Fruit fly (Drosophila melanogaster) whole organism, embryonic: ENCODE measurements around the gene shv.

Experiments
- ATbp ChIP-seq: fragments of 200-800 bp; sonication (Bioruptor generic); optimal IDR thresholded peaks from 2 replicates; lab custom pipeline; 2017; ENCODE audit warnings: missing biosample characterization, mild to moderate bottlenecking, missing genetic modification characterization, missing genetic modification reagents
- Atf3 ChIP-seq: fragments of 200-800 bp; sonication (Bioruptor generic); optimal IDR thresholded peaks from 3 replicates; lab custom pipeline; 2016; ENCODE audit warnings: missing biosample characterization, missing genetic modification characterization
- BEAF-32 ChIP-seq: fragments of 200-800 bp; sonication (Bioruptor generic); optimal IDR thresholded peaks from 3 replicates; lab custom pipeline; 2017; ENCODE audit warnings: missing biosample characterization, missing genetic modification characterization, mild to moderate bottlenecking, moderate library complexity, missing genetic modification reagents
- BtbVII ChIP-seq: fragments of 200-800 bp; sonication (Bioruptor generic); optimal IDR thresholded peaks from 3 replicates; lab custom pipeline; 2017; ENCODE audit warnings: missing biosample characterization, mild to moderate bottlenecking, missing genetic modification characterization
- CG10462 ChIP-seq: fragments of 200-800 bp; sonication (Bioruptor generic); optimal IDR thresholded peaks from 2 replicates; lab custom pipeline; 2016; ENCODE audit warnings: missing biosample characterization, missing genetic modification characterization
- CG11093 ChIP-seq: fragments of 200-800 bp; sonication (Bioruptor generic); IDR thresholded peaks from 3 replicates; pipeline ENCODE4 v1.3.6; 2022; ENCODE audit warnings: missing biosample characterization, missing genetic modification characterization
- CG11398 ChIP-seq: fragments of 200-800 bp; sonication (Bioruptor generic); optimal IDR thresholded peaks from 2 replicates; lab custom pipeline; 2016; ENCODE audit warnings: missing biosample characterization, missing genetic modification characterization
- CG11456 ChIP-seq: fragments of 200-800 bp; sonication (Bioruptor generic); IDR thresholded peaks from 3 replicates; pipeline ENCODE4 v1.3.6; 2022; ENCODE audit warnings: missing biosample characterization, missing genetic modification characterization
- CG11504 ChIP-seq: fragments of 200-800 bp; sonication (Bioruptor generic); optimal IDR thresholded peaks from 3 replicates; lab custom pipeline; 2019; ENCODE audit warnings: missing biosample characterization, mild to moderate bottlenecking, missing genetic modification characterization, moderate library complexity
- CG11696 ChIP-seq: fragments of 200-800 bp; sonication (Bioruptor generic); IDR thresholded peaks from 2 replicates; pipeline ENCODE4 v1.3.6; 2022; ENCODE audit warnings: missing biosample characterization, missing genetic modification characterization
- CG14014 ChIP-seq: fragments of 200-800 bp; sonication (Bioruptor generic); IDR thresholded peaks from 2 replicates; pipeline ENCODE4 v1.3.6; 2022; ENCODE audit warnings: missing biosample characterization, missing genetic modification characterization
- CG15601 ChIP-seq: fragments of 200-800 bp; sonication (Bioruptor generic); optimal IDR thresholded peaks from 3 replicates; lab custom pipeline; 2019; ENCODE audit warnings: missing biosample characterization, mild to moderate bottlenecking, missing genetic modification characterization, moderate library complexity
- CG16815 ChIP-seq: fragments of 200-800 bp; sonication (Bioruptor generic); optimal IDR thresholded peaks from 3 replicates; lab custom pipeline; 2017; ENCODE audit warnings: missing biosample characterization, mild to moderate bottlenecking, missing genetic modification characterization
- CG17359 ChIP-seq: fragments of 200-800 bp; sonication (Bioruptor generic); optimal IDR thresholded peaks from 3 replicates; lab custom pipeline; 2018; ENCODE audit warnings: missing biosample characterization, mild to moderate bottlenecking, missing genetic modification characterization, moderate library complexity
- CG17912 ChIP-seq: fragments of 200-800 bp; sonication (Bioruptor generic); optimal IDR thresholded peaks from 2 replicates; lab custom pipeline; 2018; ENCODE audit warnings: missing biosample characterization, mild to moderate bottlenecking, missing genetic modification characterization
- CG18262 ChIP-seq: fragments of 200-800 bp; optimal IDR thresholded peaks from 3 replicates; lab custom pipeline; 2019; ENCODE audit warnings: missing biosample characterization, mild to moderate bottlenecking, missing genetic modification characterization, moderate library complexity
- CG3065 ChIP-seq: fragments of 200-800 bp; sonication (Bioruptor generic); optimal IDR thresholded peaks from 2 replicates; lab custom pipeline; 2016; ENCODE audit warnings: missing biosample characterization, missing genetic modification characterization
- CG32772 ChIP-seq: fragments of 200-800 bp; sonication (Bioruptor generic); IDR thresholded peaks from 2 replicates; pipeline ENCODE4 v1.3.6; 2022; ENCODE audit warnings: missing biosample characterization, missing genetic modification characterization
- CG34376 ChIP-seq: fragments of 200-800 bp; sonication (Bioruptor generic); optimal IDR thresholded peaks from 2 replicates; lab custom pipeline; 2018; ENCODE audit warnings: missing biosample characterization, mild to moderate bottlenecking, missing genetic modification characterization
- CG4820 ChIP-seq: fragments of 200-800 bp; sonication (Bioruptor generic); optimal IDR thresholded peaks from 3 replicates; lab custom pipeline; 2016; ENCODE audit warnings: missing biosample characterization, missing genetic modification characterization
- CG5953 ChIP-seq: fragments of 200-800 bp; sonication (Bioruptor generic); IDR thresholded peaks from 2 replicates; pipeline ENCODE4 v1.3.6; 2022; ENCODE audit warnings: missing biosample characterization, missing genetic modification characterization
- CG6272 ChIP-seq: fragments of 200-800 bp; sonication (Bioruptor generic); IDR thresholded peaks from 2 replicates; pipeline ENCODE4 v1.3.6; 2022; ENCODE audit warnings: missing biosample characterization, missing genetic modification characterization
- CG7839 ChIP-seq: fragments of 200-800 bp; sonication (Bioruptor generic); optimal IDR thresholded peaks from 3 replicates; lab custom pipeline; 2018; ENCODE audit warnings: missing biosample characterization, mild to moderate bottlenecking, missing genetic modification characterization, moderate library complexity
- CG7987 ChIP-seq: fragments of 200-800 bp; sonication (Bioruptor generic); optimal IDR thresholded peaks from 2 replicates; lab custom pipeline; 2018; ENCODE audit warnings: missing biosample characterization, mild to moderate bottlenecking, missing genetic modification characterization, moderate library complexity
- CG8281 ChIP-seq: fragments of 200-800 bp; sonication (Bioruptor generic); optimal IDR thresholded peaks from 2 replicates; lab custom pipeline; 2018; ENCODE audit warnings: missing biosample characterization, mild to moderate bottlenecking, missing genetic modification characterization, moderate library complexity
- CoRest ChIP-seq: fragments of 200-800 bp; sonication (Bioruptor generic); optimal IDR thresholded peaks from 3 replicates; lab custom pipeline; 2018; ENCODE audit warnings: missing biosample characterization, mild to moderate bottlenecking, missing genetic modification characterization, moderate library complexity
- D19A ChIP-seq: fragments of 200-800 bp; optimal IDR thresholded peaks from 3 replicates; lab custom pipeline; 2019; ENCODE audit warnings: missing biosample characterization, mild to moderate bottlenecking, missing genetic modification characterization, moderate library complexity
- Dip2 ChIP-seq: fragments of 200-800 bp; sonication (Bioruptor generic); IDR thresholded peaks from 2 replicates; pipeline ENCODE4 v1.3.6; 2022; ENCODE audit warnings: missing biosample characterization, missing genetic modification characterization
- Hr51 ChIP-seq, 2 experiments: fragments of 200-800 bp; sonication (Bioruptor generic); optimal IDR thresholded peaks; 2 replicates in 1 of 2; 3 replicates in 1 of 2; lab custom pipeline; 2016 to 2018; ENCODE audit warnings: missing biosample characterization in 2 of 2, missing genetic modification characterization in 2 of 2, mild to moderate bottlenecking in 1 of 2, moderate library complexity in 1 of 2
- Kr ChIP-seq: fragments of 200-800 bp; sonication (Bioruptor generic); optimal IDR thresholded peaks from 2 replicates; lab custom pipeline; 2017; ENCODE audit warnings: missing biosample characterization, mild to moderate bottlenecking, missing genetic modification characterization
- NC2α ChIP-seq: fragments of 200-800 bp; sonication (Bioruptor generic); optimal IDR thresholded peaks from 2 replicates; lab custom pipeline; 2016; ENCODE audit warnings: missing biosample characterization, missing genetic modification characterization
- NK7.1 ChIP-seq: fragments of 200-800 bp; sonication (Bioruptor generic); optimal IDR thresholded peaks from 3 replicates; lab custom pipeline; 2016; ENCODE audit warnings: missing biosample characterization, missing genetic modification characterization
- Optix ChIP-seq: fragments of 200-800 bp; sonication (Bioruptor generic); IDR thresholded peaks from 3 replicates; pipeline ENCODE4 v1.3.6; 2022; ENCODE audit warnings: missing biosample characterization, missing genetic modification characterization
- PHDP ChIP-seq: fragments of 200-800 bp; sonication (Bioruptor generic); optimal IDR thresholded peaks from 3 replicates; lab custom pipeline; 2018; ENCODE audit warnings: missing biosample characterization, mild to moderate bottlenecking, missing genetic modification characterization, moderate library complexity
- Sry-δ ChIP-seq: fragments of 200-800 bp; sonication (Bioruptor generic); optimal IDR thresholded peaks from 2 replicates; lab custom pipeline; 2016; ENCODE audit warnings: missing biosample characterization, missing genetic modification characterization
- ac ChIP-seq: fragments of 200-800 bp; sonication (Bioruptor generic); optimal IDR thresholded peaks from 3 replicates; lab custom pipeline; 2017; ENCODE audit warnings: missing biosample characterization, mild to moderate bottlenecking, missing genetic modification characterization
- bsh ChIP-seq, 2 experiments: fragments of 200-800 bp; sonication (Bioruptor generic); optimal IDR thresholded peaks; 2 replicates each; lab custom pipeline; 2017 to 2018; ENCODE audit warnings: mild to moderate bottlenecking in 2 of 2, missing biosample characterization in 2 of 2, missing genetic modification characterization in 2 of 2, moderate library complexity in 1 of 2
- crp ChIP-seq, 2 experiments: fragments of 200-800 bp; sonication (Bioruptor generic); optimal IDR thresholded peaks; 2 replicates in 1 of 2; 3 replicates in 1 of 2; lab custom pipeline; 2017; ENCODE audit warnings: missing biosample characterization in 2 of 2, missing genetic modification characterization in 2 of 2, mild to moderate bottlenecking in 1 of 2, moderate library complexity in 1 of 2
- dmrt99B ChIP-seq: fragments of 200-800 bp; sonication (Bioruptor generic); optimal IDR thresholded peaks from 2 replicates; lab custom pipeline; 2018; ENCODE audit warnings: missing biosample characterization, mild to moderate bottlenecking, missing genetic modification characterization, moderate library complexity
- ewg ChIP-seq: fragments of 200-800 bp; sonication (Bioruptor generic); optimal IDR thresholded peaks from 3 replicates; lab custom pipeline; 2017; ENCODE audit warnings: mild to moderate bottlenecking, missing biosample characterization, missing genetic modification reagents, missing genetic modification characterization
- fd102C ChIP-seq: fragments of 200-800 bp; sonication (Bioruptor generic); optimal IDR thresholded peaks from 2 replicates; lab custom pipeline; 2018; ENCODE audit warnings: missing biosample characterization, mild to moderate bottlenecking, missing genetic modification characterization, moderate library complexity
- lab ChIP-seq: fragments of 200-800 bp; sonication (Bioruptor generic); optimal IDR thresholded peaks from 3 replicates; lab custom pipeline; 2017; ENCODE audit warnings: missing biosample characterization, missing genetic modification characterization, mild to moderate bottlenecking, moderate library complexity, missing genetic modification reagents
- nmo ChIP-seq: fragments of 200-800 bp; sonication (Bioruptor generic); optimal IDR thresholded peaks from 2 replicates; lab custom pipeline; 2018; ENCODE audit warnings: missing biosample characterization, mild to moderate bottlenecking, missing genetic modification characterization, moderate library complexity
- sc ChIP-seq, 3 experiments: fragments of >200 bp in 2 of 3; fragments of 200-800 bp in 1 of 3; sonication (Bioruptor generic) in 1 of 3; optimal IDR thresholded peaks; 2 replicates in 2 of 3; 3 replicates in 1 of 3; lab custom pipeline; 2017; ENCODE audit warnings: mild to moderate bottlenecking in 1 of 3, missing biosample characterization in 1 of 3, missing genetic modification characterization in 1 of 3, missing genetic modification reagents in 1 of 3
- sisA ChIP-seq: fragments of 200-800 bp; sonication (Bioruptor generic); IDR thresholded peaks from 2 replicates; pipeline ENCODE4 v1.3.6; 2022; ENCODE audit warnings: missing biosample characterization, missing genetic modification characterization
- slou ChIP-seq: fragments of 200-800 bp; sonication (Bioruptor generic); optimal IDR thresholded peaks from 3 replicates; lab custom pipeline; 2016; ENCODE audit warnings: missing biosample characterization, missing genetic modification characterization
- so ChIP-seq: fragments of 200-800 bp; sonication (Bioruptor generic); IDR thresholded peaks from 3 replicates; pipeline ENCODE4 v1.3.6; 2022; ENCODE audit warnings: missing biosample characterization, missing genetic modification characterization
- stwl ChIP-seq: fragments of 200-800 bp; sonication (Bioruptor generic); optimal IDR thresholded peaks from 3 replicates; lab custom pipeline; 2018; ENCODE audit warnings: missing biosample characterization, mild to moderate bottlenecking, missing genetic modification characterization, moderate library complexity
- tio ChIP-seq: fragments of 200-800 bp; sonication (Bioruptor generic); optimal IDR thresholded peaks from 2 replicates; lab custom pipeline; 2017; ENCODE audit warnings: missing biosample characterization, missing genetic modification characterization, inconsistent platforms
- zfh2 ChIP-seq: fragments of 200-800 bp; sonication (Bioruptor generic); optimal IDR thresholded peaks from 2 replicates; lab custom pipeline; 2016; ENCODE audit warnings: missing biosample characterization, missing genetic modification characterization

Gene shv

DNA sequence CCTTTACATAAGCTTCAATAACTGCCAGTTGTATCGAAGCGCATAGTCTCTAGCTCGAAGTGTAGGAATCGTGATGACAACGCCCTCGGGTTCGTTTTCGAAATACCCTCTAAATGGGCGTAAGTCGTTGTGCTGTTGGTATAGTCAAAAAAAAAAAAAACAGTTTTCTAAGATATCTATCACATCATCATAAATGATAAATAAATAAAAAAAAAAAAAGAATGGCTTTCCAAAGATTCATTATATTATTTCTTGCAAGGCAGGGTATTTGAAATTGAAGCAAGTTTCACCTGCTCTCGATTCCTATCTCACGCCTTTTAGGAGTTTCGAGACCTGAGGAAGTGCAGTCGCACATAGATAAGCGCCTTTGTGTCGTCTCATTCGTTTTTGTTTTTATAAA is 40.4 kb downstream of the shv start (continued):
- no peak for TF ChIP-seq NC2α
- no peak for TF ChIP-seq CG8281 (tag; lab: Kevin White, UChicago)
- no peak for TF ChIP-seq CG6272 (GFP tag; lab: Robert Waterston, UW)
- no peak for TF ChIP-seq Dip2 (GFP tag; lab: Robert Waterston, UW)
- no peak for TF ChIP-seq CG5953
- TF ChIP-seq bsh (GFP tag; optimal IDR thresholded peaks at IDR 0.05; lab: Kevin White, UChicago): peak in 1 of 2 experiments; percentile 69
- peak; percentile 59 for TF ChIP-seq nmo
- no peak for TF ChIP-seq fd102C (GFP tag; lab: Kevin White, UChicago)
- TF ChIP-seq Sry-δ (GFP tag; lab: Kevin White, UChicago): no peak
- TF ChIP-seq CG16815 (GFP tag; lab: Kevin White, UChicago): peak; percentile 3
- TF ChIP-seq sc (optimal IDR thresholded peaks at IDR 0.05; lab: Kevin White, UChicago): no peak
- no peak for TF ChIP-seq sc (GFP tag; optimal IDR thresholded peaks at IDR 0.05; lab: Kevin White, UChicago)
- 0 out of 3 replicates have a peak, but pooled peaks have one; percentile 39 for TF ChIP-seq Optix (GFP tag; lab: Robert Waterston, UW)
- no peak for TF ChIP-seq CG11456 (GFP tag; lab: Robert Waterston, UW)
- TF ChIP-seq CoRest (tag; lab: Kevin White, UChicago): no peak
- no peak for TF ChIP-seq zfh2 (GFP tag; lab: Kevin White, UChicago)
- no peak for TF ChIP-seq Atf3
- peak; percentile 1 for TF ChIP-seq PHDP (tag; lab: Kevin White, UChicago)
- TF ChIP-seq CG10462 (GFP tag; lab: Kevin White, UChicago): no peak
- peak; percentile 92 for TF ChIP-seq D19A
- no peak for TF ChIP-seq NK7.1 (GFP tag; lab: Kevin White, UChicago)
- TF ChIP-seq crp (GFP tag; optimal IDR thresholded peaks at IDR 0.05; lab: Kevin White, UChicago): no peak
- TF ChIP-seq BtbVII (GFP tag; lab: Kevin White, UChicago): no peak
- no peak for TF ChIP-seq CG7987 (GFP tag; lab: Kevin White, UChicago)
- no peak for TF ChIP-seq Kr (GFP tag; lab: Kevin White, UChicago)
- no peak for TF ChIP-seq CG11398 (GFP tag; lab: Kevin White, UChicago)
- TF ChIP-seq sisA (GFP tag; lab: Robert Waterston, UW): peak; percentile 72
- TF ChIP-seq dmrt99B (tag; lab: Kevin White, UChicago): peak; percentile 53
- no peak for TF ChIP-seq stwl (tag; lab: Kevin White, UChicago)
- TF ChIP-seq ac (GFP tag; lab: Kevin White, UChicago): no peak
- TF ChIP-seq CG17912 (GFP tag; lab: Kevin White, UChicago): no peak
- no peak for TF ChIP-seq CG18262 (tag; lab: Kevin White, UChicago)
- peak; percentile 46 for TF ChIP-seq tio (GFP tag; lab: Kevin White, UChicago)
- TF ChIP-seq CG11504: peak; percentile 56
- TF ChIP-seq lab (GFP tag; lab: Kevin White, UChicago): no peak
- no peak for TF ChIP-seq BEAF-32
- peak; percentile 59 for TF ChIP-seq CG4820 (GFP tag; lab: Kevin White, UChicago)
- TF ChIP-seq CG11093: no peak
- peak; percentile 34 for TF ChIP-seq CG7839 (tag; lab: Kevin White, UChicago)
- TF ChIP-seq CG34376 (GFP tag; lab: Kevin White, UChicago): no peak
- TF ChIP-seq so (GFP tag; lab: Robert Waterston, UW): no peak
- TF ChIP-seq slou (GFP tag; lab: Kevin White, UChicago): no peak
- no peak for TF ChIP-seq CG3065 (GFP tag; lab: Kevin White, UChicago)
- TF ChIP-seq Hr51 (GFP tag; optimal IDR thresholded peaks at IDR 0.05; lab: Kevin White, UChicago): peak in 1 of 2 experiments; percentile 46
- TF ChIP-seq ATbp (GFP tag; lab: Kevin White, UChicago): peak; percentile 34
- no peak for TF ChIP-seq CG32772 (GFP tag; lab: Robert Waterston, UW)
- TF ChIP-seq CG11696 (GFP tag; lab: Robert Waterston, UW): no peak
- TF ChIP-seq CG14014: no peak
- TF ChIP-seq CG17359 (tag; lab: Kevin White, UChicago): peak; percentile 21
- TF ChIP-seq ewg (GFP tag; lab: Kevin White, UChicago): no peak
- TF ChIP-seq CG15601 (tag; lab: Kevin White, UChicago): peak; percentile 13
